Worm (Caenorhabditis elegans) whole organism, L1 larva: ENCODE data around the gene scc-3.

ENCODE experiments used
- C04F5.9 ChIP-seq: sonication (generic microtip); optimal IDR thresholded peaks from 2 replicates; lab custom pipeline; 2016; ENCODE audit warnings: missing genetic modification characterization, missing compliant biosample characterization
- C34B4.2 ChIP-seq: sonication (generic microtip); optimal IDR thresholded peaks from 2 replicates; lab custom pipeline; 2017; ENCODE audit warnings: mild to moderate bottlenecking, missing genetic modification characterization, missing compliant biosample characterization
- ceh-82 ChIP-seq, 3 experiments: fragments of 150-350 bp in 1 of 3; sonication (generic microtip) in 2 of 3; optimal IDR thresholded peaks; 2 replicates each; lab custom pipeline; 2014 to 2017; ENCODE audit warnings: missing biosample characterization in 3 of 3, missing genetic modification characterization in 3 of 3
- ceh-90 ChIP-seq: sonication (generic microtip); optimal IDR thresholded peaks from 2 replicates; lab custom pipeline; 2016; ENCODE audit warnings: missing genetic modification characterization, missing compliant biosample characterization
- ces-1 ChIP-seq: fragments of 150-350 bp; optimal IDR thresholded peaks from 2 replicates; lab custom pipeline; 2014; ENCODE audit warnings: missing biosample characterization, missing genetic modification reagents, missing genetic modification characterization
- egl-13 ChIP-seq: sonication (generic microtip); optimal IDR thresholded peaks from 2 replicates; lab custom pipeline; 2016; ENCODE audit warnings: missing genotype, missing genetic modification reagents, missing genetic modification characterization, missing compliant biosample characterization
- egl-27 ChIP-seq, 2 experiments: fragments of 150-350 bp in 1 of 2; sonication (generic microtip); optimal IDR thresholded peaks; 3 replicates each; lab custom pipeline; 2017 to 2018; ENCODE audit warnings: missing biosample characterization in 2 of 2, missing genetic modification characterization in 2 of 2, missing genetic modification reagents in 2 of 2
- elt-2 ChIP-seq: sonication (generic microtip); optimal IDR thresholded peaks from 2 replicates; lab custom pipeline; 2016; ENCODE audit warnings: missing genetic modification characterization, mild to moderate bottlenecking, inconsistent platforms, missing compliant biosample characterization, missing genetic modification reagents
- elt-3 ChIP-seq, 6 experiments: fragments of 150-350 bp in 1 of 6; sonication (generic microtip); optimal IDR thresholded peaks; 2 replicates each; lab custom pipeline; 2017 to 2018; ENCODE audit warnings: missing biosample characterization in 6 of 6, missing genetic modification characterization in 6 of 6, inconsistent platforms in 1 of 6
- fkh-8 ChIP-seq: sonication (generic microtip); optimal IDR thresholded peaks from 2 replicates; lab custom pipeline; 2016; ENCODE audit warnings: mild to moderate bottlenecking, missing genetic modification characterization, missing compliant biosample characterization
- hlh-17 ChIP-seq: fragments of 200-800 bp; sonication (Bioruptor generic); optimal IDR thresholded peaks from 2 replicates; lab custom pipeline; 2018; ENCODE audit warnings: missing genetic modification characterization, mild to moderate bottlenecking, missing compliant biosample characterization, moderate library complexity, borderline replicate concordance
- lir-3 ChIP-seq: sonication (generic microtip); optimal IDR thresholded peaks from 2 replicates; lab custom pipeline; 2016; ENCODE audit warnings: mild to moderate bottlenecking, missing genetic modification characterization, moderate library complexity, missing compliant biosample characterization; ENCODE audit not compliant: poor library complexity
- nhr-11 ChIP-seq: fragments of 150-350 bp; optimal IDR thresholded peaks from 2 replicates; lab custom pipeline; 2014; ENCODE audit warnings: missing biosample characterization, missing genetic modification characterization
- nhr-12 ChIP-seq: sonication (generic microtip); optimal IDR thresholded peaks from 2 replicates; lab custom pipeline; 2017; ENCODE audit warnings: missing biosample characterization, missing genetic modification characterization
- nhr-19 ChIP-seq: fragments of 200-800 bp; sonication (Bioruptor generic); conservative IDR thresholded peaks from 2 replicates; pipeline ENCODE4 v1.3.6; 2022; ENCODE audit warnings: missing genetic modification characterization, missing compliant biosample characterization
- nhr-20 ChIP-seq: sonication (generic microtip); optimal IDR thresholded peaks from 2 replicates; lab custom pipeline; 2016; ENCODE audit warnings: mild to moderate bottlenecking, missing genetic modification characterization, missing compliant biosample characterization
- nhr-28 ChIP-seq: fragments of 150-350 bp; optimal IDR thresholded peaks from 2 replicates; lab custom pipeline; 2014; ENCODE audit warnings: missing biosample characterization, missing genetic modification characterization
- nhr-71 ChIP-seq: sonication (generic microtip); optimal IDR thresholded peaks from 2 replicates; lab custom pipeline; 2016; ENCODE audit warnings: mild to moderate bottlenecking, missing genetic modification characterization, moderate library complexity, missing compliant biosample characterization
- nhr-77 ChIP-seq: fragments of 150-350 bp; optimal IDR thresholded peaks from 2 replicates; lab custom pipeline; 2014; ENCODE audit warnings: missing biosample characterization, missing genetic modification characterization
- pag-3 ChIP-seq: sonication (generic microtip); optimal IDR thresholded peaks from 2 replicates; lab custom pipeline; 2017; ENCODE audit warnings: missing genetic modification characterization, mild to moderate bottlenecking, missing compliant biosample characterization, antibody characterized with exemption, borderline replicate concordance; ENCODE audit not compliant: insufficient read depth
- pax-3 ChIP-seq: fragments of 200-800 bp; sonication (Bioruptor generic); optimal IDR thresholded peaks from 2 replicates; lab custom pipeline; 2018; ENCODE audit warnings: mild to moderate bottlenecking, missing genetic modification characterization, moderate library complexity, missing compliant biosample characterization
- pqm-1 ChIP-seq: sonication (generic microtip); optimal IDR thresholded peaks from 3 replicates; lab custom pipeline; 2017; ENCODE audit warnings: missing biosample characterization, missing genetic modification characterization
- skn-1 ChIP-seq: fragments of 150-350 bp; optimal IDR thresholded peaks from 2 replicates; lab custom pipeline; 2014; ENCODE audit warnings: missing biosample characterization, missing genetic modification characterization
- tbx-2 ChIP-seq: sonication (generic microtip); optimal IDR thresholded peaks from 2 replicates; lab custom pipeline; 2016; ENCODE audit warnings: missing genetic modification characterization, missing compliant biosample characterization
- unc-30 ChIP-seq: sonication (generic microtip); optimal IDR thresholded peaks from 2 replicates; lab custom pipeline; 2017; ENCODE audit warnings: missing biosample characterization, missing genetic modification characterization
- unc-62 ChIP-seq: fragments of 150-350 bp; optimal IDR thresholded peaks from 2 replicates; lab custom pipeline; 2014; ENCODE audit warnings: missing biosample characterization, missing genetic modification reagents, missing genetic modification characterization
- vab-15 ChIP-seq: sonication (generic microtip); optimal IDR thresholded peaks from 2 replicates; lab custom pipeline; 2017; ENCODE audit warnings: missing genotype, mild to moderate bottlenecking, missing genetic modification characterization, missing compliant biosample characterization
- xbp-1 ChIP-seq: sonication (generic microtip); optimal IDR thresholded peaks from 2 replicates; lab custom pipeline; 2016; ENCODE audit warnings: missing genetic modification characterization, missing compliant biosample characterization
- zip-4 ChIP-seq: fragments of 200-800 bp; sonication (Bioruptor generic); optimal IDR thresholded peaks from 2 replicates; lab custom pipeline; 2018; ENCODE audit warnings: mild to moderate bottlenecking, missing genetic modification characterization, moderate library complexity, missing compliant biosample characterization

The scc-3 gene

ce11 chrV:12795927-12796326, 32.2 kb downstream of the scc-3 start:
- TF ChIP-seq elt-3 (tag; optimal IDR thresholded peaks at IDR 0.05; lab: Kevin White, UChicago) (peak in 1 of 6 experiments; percentile 4), elt-2 (tag; lab: Kevin White, UChicago) (peak; percentile 54), nhr-20 (tag; lab: Kevin White, UChicago) (peak; percentile 5), nhr-19 (GFP tag; lab: Robert Waterston, UW) (no peak)

- peak; percentile 66 for TF ChIP-seq elt-2 (tag; lab: Kevin White, UChicago)
- no peak for TF ChIP-seq tbx-2 (tag; lab: Kevin White, UChicago)
- TF ChIP-seq hlh-17 (GFP tag; lab: Kevin White, UChicago), result no peak
Observed at ce11 chrV:12796908-12797490, 33.3 kb downstream of the scc-3 start.

- TF ChIP-seq C04F5.9 (tag; lab: Kevin White, UChicago), result no peak
- no peak for TF ChIP-seq nhr-71
- TF ChIP-seq lir-3 (tag; lab: Kevin White, UChicago), result no peak
- no peak for TF ChIP-seq nhr-19 (GFP tag; lab: Robert Waterston, UW)
- TF ChIP-seq ceh-82 (tag; optimal IDR thresholded peaks at IDR 0.05; lab: Kevin White, UChicago), result no peak
- TF ChIP-seq pqm-1 (tag; lab: Kevin White, UChicago), result no peak
- no peak for TF ChIP-seq zip-4 (GFP tag; lab: Kevin White, UChicago)
- TF ChIP-seq nhr-28 (tag; lab: Kevin White, UChicago), result no peak
- no peak for TF ChIP-seq skn-1 (tag; lab: Kevin White, UChicago)
- no peak for TF ChIP-seq nhr-77 (tag; lab: Kevin White, UChicago)
- no peak for TF ChIP-seq ces-1 (GFP tag; lab: Kevin White, UChicago)
Observed at ce11 chrV:12797992-12798391, 34.2 kb downstream of the scc-3 start, which contains the start of gene ugt-6. TSS of gene ugt-6 (minus strand) at chrV:12798224.

ce11 chrV:12800171-12800570, 36.4 kb downstream of the scc-3 start, which contains the start of gene ugt-3:
TSS of gene ugt-3 (minus strand) at chrV:12800271.
- no peak for TF ChIP-seq unc-30 (tag; lab: Kevin White, UChicago)
- TF ChIP-seq ceh-90 (tag; lab: Kevin White, UChicago), result no peak
- no peak for TF ChIP-seq nhr-12 (tag; lab: Kevin White, UChicago)

- TF ChIP-seq fkh-8 (tag; lab: Kevin White, UChicago), result no peak
- no peak for TF ChIP-seq skn-1 (tag; lab: Kevin White, UChicago)
- TF ChIP-seq pax-3 (tag; lab: Kevin White, UChicago), result no peak
- no peak for TF ChIP-seq nhr-77 (tag; lab: Kevin White, UChicago)
- TF ChIP-seq unc-62 (GFP tag; lab: Kevin White, UChicago), result no peak
- no peak for TF ChIP-seq egl-27 (tag; optimal IDR thresholded peaks at IDR 0.05; lab: Kevin White, UChicago)
- TF ChIP-seq egl-13 (tag; lab: Kevin White, UChicago), result no peak
- TF ChIP-seq nhr-11 (tag; lab: Kevin White, UChicago), result no peak
- TF ChIP-seq C34B4.2 (tag; lab: Kevin White, UChicago), result no peak
Observed at ce11 chrV:12803274-12803673, 39.5 kb downstream of the scc-3 start, which contains the start of gene srbc-45. TSS of gene srbc-45 (plus strand) at chrV:12803574.

- TF ChIP-seq nhr-19 (GFP tag; lab: Robert Waterston, UW) (no peak), ces-1 (GFP tag; lab: Kevin White, UChicago) (no peak), vab-15 (tag; lab: Kevin White, UChicago) (no peak), pag-3 (no peak), skn-1 (tag; lab: Kevin White, UChicago) (no peak), xbp-1 (no peak)
Observed at ce11 chrV:12806190-12806589, 42.4 kb downstream of the scc-3 start, which contains the start of gene ZC443.7. TSS of gene ZC443.7 (plus strand) at chrV:12806490.
